Worm (Caenorhabditis elegans) whole organism, L1 larva: ENCODE measurements around the gene hil-3.
A peak's percentile ranks its signal among the peaks of the same experiment; 100 is the strongest.

ENCODE experiments used
- C16A3.4 ChIP-seq: fragments of 150-350 bp; optimal IDR thresholded peaks from 2 replicates; lab custom pipeline; 2014; ENCODE audit warnings: missing biosample characterization, missing genetic modification characterization
- C34B4.2 ChIP-seq: sonication (generic microtip); optimal IDR thresholded peaks from 2 replicates; lab custom pipeline; 2017; ENCODE audit warnings: mild to moderate bottlenecking, missing genetic modification characterization, missing compliant biosample characterization
- F16B12.6 ChIP-seq: fragments of 150-350 bp; optimal IDR thresholded peaks from 2 replicates; lab custom pipeline; 2014; ENCODE audit warnings: missing biosample characterization, missing genetic modification characterization
- Y116A8C.19 ChIP-seq: sonication (generic microtip); optimal IDR thresholded peaks from 2 replicates; lab custom pipeline; 2016; ENCODE audit warnings: missing compliant biosample characterization, missing genetic modification characterization, borderline replicate concordance
- alr-1 ChIP-seq: fragments of 200-800 bp; sonication (Bioruptor generic); optimal IDR thresholded peaks from 2 replicates; lab custom pipeline; 2018; ENCODE audit warnings: borderline replicate concordance, mild to moderate bottlenecking, missing genetic modification characterization, missing compliant biosample characterization
- aly-2 ChIP-seq: fragments of 150-350 bp; optimal IDR thresholded peaks from 2 replicates; lab custom pipeline; 2014; ENCODE audit warnings: missing biosample characterization, missing genetic modification characterization
- blmp-1 ChIP-seq: fragments of 150-350 bp; optimal IDR thresholded peaks from 2 replicates; lab custom pipeline; 2014; ENCODE audit warnings: missing biosample characterization, missing genetic modification characterization
- ceh-63 ChIP-seq: fragments of 200-800 bp; sonication (Bioruptor generic); optimal IDR thresholded peaks from 2 replicates; lab custom pipeline; 2018; ENCODE audit warnings: mild to moderate bottlenecking, missing genetic modification characterization, missing compliant biosample characterization
- ceh-8 ChIP-seq: fragments of 200-800 bp; sonication (Bioruptor generic); optimal IDR thresholded peaks from 2 replicates; lab custom pipeline; 2018; ENCODE audit warnings: mild to moderate bottlenecking, missing genetic modification characterization, moderate library complexity, missing compliant biosample characterization
- ceh-82 ChIP-seq, 3 experiments: fragments of 150-350 bp in 1 of 3; sonication (generic microtip) in 2 of 3; optimal IDR thresholded peaks; 2 replicates each; lab custom pipeline; 2014 to 2017; ENCODE audit warnings: missing biosample characterization in 3 of 3, missing genetic modification characterization in 3 of 3
- ceh-90 ChIP-seq: sonication (generic microtip); optimal IDR thresholded peaks from 2 replicates; lab custom pipeline; 2016; ENCODE audit warnings: missing genetic modification characterization, missing compliant biosample characterization
- dpl-1 ChIP-seq, 3 experiments: fragments of 150-350 bp in 2 of 3; sonication (generic microtip) in 1 of 3; optimal IDR thresholded peaks; 2 replicates each; lab custom pipeline; 2014 to 2017; ENCODE audit warnings: missing biosample characterization in 3 of 3, missing genetic modification characterization in 3 of 3, missing genetic modification reagents in 3 of 3
- efl-1 ChIP-seq, 4 experiments: fragments of 150-350 bp; optimal IDR thresholded peaks in 3 of 4; peaks in 1 of 4; 1 replicate in 1 of 4; 2 replicates in 3 of 4; lab custom pipeline; 2014; ENCODE audit warnings: missing biosample characterization in 2 of 4, missing genetic modification characterization in 2 of 4, missing genetic modification reagents in 2 of 4
- efl-3 ChIP-seq: fragments of 200-800 bp; sonication (Bioruptor generic); optimal IDR thresholded peaks from 2 replicates; lab custom pipeline; 2018; ENCODE audit warnings: mild to moderate bottlenecking, missing genetic modification characterization, missing compliant biosample characterization
- egl-13 ChIP-seq: sonication (generic microtip); optimal IDR thresholded peaks from 2 replicates; lab custom pipeline; 2016; ENCODE audit warnings: missing genotype, missing genetic modification reagents, missing genetic modification characterization, missing compliant biosample characterization
- egl-27 ChIP-seq, 2 experiments: fragments of 150-350 bp in 1 of 2; sonication (generic microtip); optimal IDR thresholded peaks; 3 replicates each; lab custom pipeline; 2017 to 2018; ENCODE audit warnings: missing biosample characterization in 2 of 2, missing genetic modification characterization in 2 of 2, missing genetic modification reagents in 2 of 2
- elt-2 ChIP-seq: sonication (generic microtip); optimal IDR thresholded peaks from 2 replicates; lab custom pipeline; 2016; ENCODE audit warnings: missing genetic modification characterization, mild to moderate bottlenecking, inconsistent platforms, missing compliant biosample characterization, missing genetic modification reagents
- fkh-10 ChIP-seq: sonication (generic microtip); optimal IDR thresholded peaks from 2 replicates; lab custom pipeline; 2017; ENCODE audit warnings: missing biosample characterization, missing genetic modification reagents, missing genetic modification characterization
- hlh-4 ChIP-seq: sonication (generic microtip); optimal IDR thresholded peaks from 2 replicates; lab custom pipeline; 2016; ENCODE audit warnings: mild to moderate bottlenecking, missing genetic modification characterization, missing compliant biosample characterization
- hpl-2 ChIP-seq: fragments of 150-350 bp; optimal IDR thresholded peaks from 2 replicates; lab custom pipeline; 2014; ENCODE audit warnings: missing biosample characterization, missing genetic modification reagents, missing genetic modification characterization
- isw-1 ChIP-seq: fragments of 200-800 bp; sonication (Bioruptor generic); IDR thresholded peaks from 2 replicates; pipeline ENCODE4 v1.3.6; 2022; ENCODE audit warnings: missing genetic modification characterization, missing compliant biosample characterization
- jun-1 ChIP-seq: fragments of 150-350 bp; optimal IDR thresholded peaks from 2 replicates; lab custom pipeline; 2014; ENCODE audit warnings: missing biosample characterization, missing genetic modification reagents, missing genetic modification characterization
- lin-14 ChIP-seq: fragments of 200-800 bp; sonication (Bioruptor generic); optimal IDR thresholded peaks from 2 replicates; lab custom pipeline; 2018; ENCODE audit warnings: mild to moderate bottlenecking, missing genetic modification characterization, moderate library complexity, missing compliant biosample characterization
- lin-15B ChIP-seq: fragments of 150-350 bp; sonication (generic microtip); optimal IDR thresholded peaks from 3 replicates; lab custom pipeline; 2014; ENCODE audit warnings: missing biosample characterization, missing genetic modification characterization
- lin-35 ChIP-seq, 2 experiments: fragments of 150-350 bp; optimal IDR thresholded peaks; 2 replicates each; lab custom pipeline; 2014; ENCODE audit warnings: missing biosample characterization in 2 of 2, missing genetic modification characterization in 2 of 2, missing genetic modification reagents in 2 of 2
- lir-3 ChIP-seq: sonication (generic microtip); optimal IDR thresholded peaks from 2 replicates; lab custom pipeline; 2016; ENCODE audit warnings: mild to moderate bottlenecking, missing genetic modification characterization, moderate library complexity, missing compliant biosample characterization; ENCODE audit not compliant: poor library complexity
- mab-9 ChIP-seq: fragments of 200-800 bp; sonication (Bioruptor generic); IDR thresholded peaks from 2 replicates; pipeline ENCODE4 v1.3.6; 2022; ENCODE audit warnings: missing genetic modification reagents, missing genetic modification characterization, missing compliant biosample characterization
- mdl-1 ChIP-seq, 2 experiments: fragments of 150-350 bp; optimal IDR thresholded peaks; 2 replicates each; lab custom pipeline; 2014 to 2017; ENCODE audit warnings: missing biosample characterization in 2 of 2, missing genetic modification characterization in 2 of 2, inconsistent platforms in 1 of 2
- mef-2 ChIP-seq: fragments of 150-350 bp; optimal IDR thresholded peaks from 2 replicates; lab custom pipeline; 2014; ENCODE audit warnings: missing biosample characterization, missing genetic modification characterization
- nhr-12 ChIP-seq: sonication (generic microtip); optimal IDR thresholded peaks from 2 replicates; lab custom pipeline; 2017; ENCODE audit warnings: missing biosample characterization, missing genetic modification characterization
- nhr-19 ChIP-seq: fragments of 200-800 bp; sonication (Bioruptor generic); conservative IDR thresholded peaks from 2 replicates; pipeline ENCODE4 v1.3.6; 2022; ENCODE audit warnings: missing genetic modification characterization, missing compliant biosample characterization
- nhr-237 ChIP-seq: fragments of 150-350 bp; optimal IDR thresholded peaks from 2 replicates; lab custom pipeline; 2014; ENCODE audit warnings: missing biosample characterization, missing genetic modification characterization
- nhr-28 ChIP-seq: fragments of 150-350 bp; optimal IDR thresholded peaks from 2 replicates; lab custom pipeline; 2014; ENCODE audit warnings: missing biosample characterization, missing genetic modification characterization
- nhr-47 ChIP-seq: sonication (generic microtip); optimal IDR thresholded peaks from 2 replicates; lab custom pipeline; 2016; ENCODE audit warnings: mild to moderate bottlenecking, missing genetic modification characterization, moderate library complexity, missing compliant biosample characterization
- nhr-77 ChIP-seq: fragments of 150-350 bp; optimal IDR thresholded peaks from 2 replicates; lab custom pipeline; 2014; ENCODE audit warnings: missing biosample characterization, missing genetic modification characterization
- nhr-90 ChIP-seq: sonication (generic microtip); optimal IDR thresholded peaks from 2 replicates; lab custom pipeline; 2016; ENCODE audit warnings: mild to moderate bottlenecking, missing genetic modification characterization, missing compliant biosample characterization; ENCODE audit not compliant: poor library complexity
- pax-3 ChIP-seq: fragments of 200-800 bp; sonication (Bioruptor generic); optimal IDR thresholded peaks from 2 replicates; lab custom pipeline; 2018; ENCODE audit warnings: mild to moderate bottlenecking, missing genetic modification characterization, moderate library complexity, missing compliant biosample characterization
- pqm-1 ChIP-seq: sonication (generic microtip); optimal IDR thresholded peaks from 3 replicates; lab custom pipeline; 2017; ENCODE audit warnings: missing biosample characterization, missing genetic modification characterization
- rnt-1 ChIP-seq: sonication (generic microtip); optimal IDR thresholded peaks from 2 replicates; lab custom pipeline; 2016; ENCODE audit warnings: mild to moderate bottlenecking, missing genetic modification characterization, moderate library complexity, missing compliant biosample characterization
- sox-4 ChIP-seq: sonication (generic microtip); optimal IDR thresholded peaks from 2 replicates; lab custom pipeline; 2016; ENCODE audit warnings: missing genetic modification characterization, missing compliant biosample characterization
- sptf-1 ChIP-seq: fragments of 150-350 bp; optimal IDR thresholded peaks from 2 replicates; lab custom pipeline; 2014; ENCODE audit warnings: missing biosample characterization, missing genetic modification characterization
- sup-37 ChIP-seq: fragments of 200-800 bp; sonication (Bioruptor generic); optimal IDR thresholded peaks from 2 replicates; lab custom pipeline; 2018; ENCODE audit warnings: mild to moderate bottlenecking, missing genetic modification characterization, missing compliant biosample characterization
- tlp-1 ChIP-seq: fragments of 150-350 bp; optimal IDR thresholded peaks from 2 replicates; lab custom pipeline; 2014; ENCODE audit warnings: missing biosample characterization, missing genetic modification characterization
- unc-30 ChIP-seq: sonication (generic microtip); optimal IDR thresholded peaks from 2 replicates; lab custom pipeline; 2017; ENCODE audit warnings: missing biosample characterization, missing genetic modification characterization
- unc-86 ChIP-seq: sonication (generic microtip); optimal IDR thresholded peaks from 2 replicates; lab custom pipeline; 2016; ENCODE audit warnings: missing genetic modification characterization, missing compliant biosample characterization
- unc-98 ChIP-seq: fragments of 200-800 bp; sonication (Bioruptor generic); IDR thresholded peaks from 2 replicates; pipeline ENCODE4 v1.3.6; 2022; ENCODE audit warnings: missing genetic modification characterization, missing compliant biosample characterization
- vab-15 ChIP-seq: sonication (generic microtip); optimal IDR thresholded peaks from 2 replicates; lab custom pipeline; 2017; ENCODE audit warnings: missing genotype, mild to moderate bottlenecking, missing genetic modification characterization, missing compliant biosample characterization
- xbp-1 ChIP-seq: sonication (generic microtip); optimal IDR thresholded peaks from 2 replicates; lab custom pipeline; 2016; ENCODE audit warnings: missing genetic modification characterization, missing compliant biosample characterization
- zag-1 ChIP-seq: fragments of 150-350 bp; optimal IDR thresholded peaks from 2 replicates; lab custom pipeline; 2014; ENCODE audit warnings: missing biosample characterization, missing genetic modification characterization
- zip-4 ChIP-seq: fragments of 200-800 bp; sonication (Bioruptor generic); optimal IDR thresholded peaks from 2 replicates; lab custom pipeline; 2018; ENCODE audit warnings: mild to moderate bottlenecking, missing genetic modification characterization, moderate library complexity, missing compliant biosample characterization
- ztf-11 ChIP-seq, 2 experiments: sonication (generic microtip); optimal IDR thresholded peaks; 2 replicates each; lab custom pipeline; 2016 to 2017; ENCODE audit warnings: missing genetic modification characterization in 2 of 2, missing biosample characterization in 1 of 2, missing compliant biosample characterization in 1 of 2
- ztf-4 ChIP-seq: fragments of 150-350 bp; optimal IDR thresholded peaks from 2 replicates; lab custom pipeline; 2014; ENCODE audit warnings: missing biosample characterization, missing genetic modification characterization

The hil-3 gene

DNA sequence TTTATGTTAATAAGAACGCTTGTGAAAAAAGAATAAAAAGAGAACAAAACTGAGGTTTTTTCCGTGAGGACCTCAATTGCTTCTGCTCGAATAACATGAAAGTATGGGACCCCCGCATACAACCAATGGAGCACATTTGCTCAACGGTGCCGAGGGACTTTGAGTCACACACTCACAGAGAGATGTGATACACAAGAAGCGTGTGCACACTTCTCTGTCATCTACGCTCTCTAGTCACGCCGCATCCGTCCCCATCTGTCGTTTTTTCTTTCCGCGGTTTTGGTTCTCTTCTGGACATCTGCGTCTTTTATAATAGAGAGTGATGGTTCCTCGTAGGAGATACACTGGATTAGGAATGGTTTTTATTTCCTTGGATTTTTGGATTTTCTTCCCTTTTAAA lies 47.0 kb downstream of the hil-3 start (continued):
- TF ChIP-seq dpl-1 (GFP tag; optimal IDR thresholded peaks at IDR 0.05; lab: Kevin White, UChicago) (peak in 1 of 3 experiments; percentile 45), xbp-1 (tag; lab: Kevin White, UChicago) (peak; percentile 30), ztf-11 (tag; optimal IDR thresholded peaks at IDR 0.05; lab: Kevin White, UChicago) (peak in 1 of 2 experiments; percentile 15), unc-30 (tag; lab: Kevin White, UChicago) (no peak), efl-1 (optimal IDR thresholded peaks at IDR 0.05; lab: Kevin White, UChicago) (peak; percentile 9 to 13), efl-1 (GFP tag; optimal IDR thresholded peaks at IDR 0.05 in 1 of 2; lab: Kevin White, UChicago) (no peak), sup-37 (GFP tag; lab: Kevin White, UChicago) (no peak), ceh-8 (GFP tag; lab: Kevin White, UChicago) (no peak), zip-4 (no peak), mab-9 (GFP tag; lab: Robert Waterston, UW) (no peak), alr-1 (tag; lab: Kevin White, UChicago) (no peak), vab-15 (tag; lab: Kevin White, UChicago) (no peak), fkh-10 (GFP tag; lab: Kevin White, UChicago) (peak; percentile 68), hpl-2 (no peak), lin-35 (GFP tag; optimal IDR thresholded peaks at IDR 0.05; lab: Kevin White, UChicago) (peak in 1 of 2 experiments; percentile 19), nhr-90 (tag; lab: Kevin White, UChicago) (no peak), nhr-28 (tag; lab: Kevin White, UChicago) (no peak), ztf-4 (tag; lab: Kevin White, UChicago) (no peak), C34B4.2 (tag; lab: Kevin White, UChicago) (no peak), blmp-1 (tag; lab: Kevin White, UChicago) (no peak), lin-15B (tag; lab: Kevin White, UChicago) (no peak), sptf-1 (tag; lab: Kevin White, UChicago) (no peak), sox-4 (tag; lab: Kevin White, UChicago) (no peak), egl-27 (tag; optimal IDR thresholded peaks at IDR 0.05; lab: Kevin White, UChicago) (no peak), unc-98 (no peak), nhr-237 (tag; lab: Kevin White, UChicago) (no peak), egl-13 (tag; lab: Kevin White, UChicago) (no peak), nhr-77 (tag; lab: Kevin White, UChicago) (no peak), aly-2 (tag; lab: Kevin White, UChicago) (no peak), pax-3 (no peak), mef-2 (tag; lab: Kevin White, UChicago) (no peak), nhr-47 (peak; percentile 26), nhr-12 (no peak), unc-86 (tag; lab: Kevin White, UChicago) (peak; percentile 38), efl-3 (GFP tag; lab: Kevin White, UChicago) (no peak), lin-14 (peak; percentile 90), pqm-1 (tag; lab: Kevin White, UChicago) (no peak), Y116A8C.19 (tag; lab: Kevin White, UChicago) (no peak), rnt-1 (tag; lab: Kevin White, UChicago) (peak; percentile 65), zag-1 (no peak), ceh-90 (tag; lab: Kevin White, UChicago) (no peak), F16B12.6 (no peak), nhr-19 (0 out of 2 replicates have a peak, but pooled peaks have one; percentile 24), isw-1 (GFP tag; lab: Robert Waterston, UW) (peak; percentile 19; the same call in 1 of the 2 replicates), hlh-4 (tag; lab: Kevin White, UChicago) (no peak), lir-3 (no peak), elt-2 (tag; lab: Kevin White, UChicago) (no peak), tlp-1 (tag; lab: Kevin White, UChicago) (no peak), ceh-63 (GFP tag; lab: Kevin White, UChicago) (no peak), C16A3.4 (tag; lab: Kevin White, UChicago) (peak; percentile 5), mdl-1 (tag; optimal IDR thresholded peaks at IDR 0.05; lab: Kevin White, UChicago) (peak in 1 of 2 experiments; percentile 70), jun-1 (tag; lab: Kevin White, UChicago) (no peak), ceh-82 (tag; optimal IDR thresholded peaks at IDR 0.05; lab: Kevin White, UChicago) (peak in 1 of 3 experiments; percentile 59)
